Worm (Caenorhabditis elegans): Measurements from ENCODE around the gene K02A2.1.

K02A2.1 gene

DNA sequence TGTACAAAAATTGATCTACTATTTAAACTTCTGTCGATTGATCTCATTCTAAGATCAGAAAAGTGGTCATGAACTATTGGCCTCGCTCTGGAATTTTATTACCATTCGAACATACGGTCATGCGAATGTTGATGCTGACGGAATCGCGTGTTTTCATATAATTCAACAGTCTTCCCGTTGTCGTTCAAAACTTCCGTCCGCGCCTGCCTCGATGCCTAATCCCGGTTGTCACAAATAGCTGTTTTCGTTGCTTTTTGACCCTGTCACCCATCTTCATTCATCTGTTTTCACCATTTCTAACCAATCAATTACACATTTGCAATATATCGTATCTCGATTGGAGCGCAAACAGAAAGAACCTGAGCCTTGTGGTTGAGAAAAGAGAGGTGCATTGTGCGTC, 41.7 kb upstream of the K02A2.1 start:
- no peak for TF ChIP-seq blmp-1 (tag; optimal IDR thresholded peaks at IDR 0.05; ENCODE audit: insufficient read depth)
- TF ChIP-seq nhr-25 (tag; optimal IDR thresholded peaks at IDR 0.05): peak; percentile 35

DNA sequence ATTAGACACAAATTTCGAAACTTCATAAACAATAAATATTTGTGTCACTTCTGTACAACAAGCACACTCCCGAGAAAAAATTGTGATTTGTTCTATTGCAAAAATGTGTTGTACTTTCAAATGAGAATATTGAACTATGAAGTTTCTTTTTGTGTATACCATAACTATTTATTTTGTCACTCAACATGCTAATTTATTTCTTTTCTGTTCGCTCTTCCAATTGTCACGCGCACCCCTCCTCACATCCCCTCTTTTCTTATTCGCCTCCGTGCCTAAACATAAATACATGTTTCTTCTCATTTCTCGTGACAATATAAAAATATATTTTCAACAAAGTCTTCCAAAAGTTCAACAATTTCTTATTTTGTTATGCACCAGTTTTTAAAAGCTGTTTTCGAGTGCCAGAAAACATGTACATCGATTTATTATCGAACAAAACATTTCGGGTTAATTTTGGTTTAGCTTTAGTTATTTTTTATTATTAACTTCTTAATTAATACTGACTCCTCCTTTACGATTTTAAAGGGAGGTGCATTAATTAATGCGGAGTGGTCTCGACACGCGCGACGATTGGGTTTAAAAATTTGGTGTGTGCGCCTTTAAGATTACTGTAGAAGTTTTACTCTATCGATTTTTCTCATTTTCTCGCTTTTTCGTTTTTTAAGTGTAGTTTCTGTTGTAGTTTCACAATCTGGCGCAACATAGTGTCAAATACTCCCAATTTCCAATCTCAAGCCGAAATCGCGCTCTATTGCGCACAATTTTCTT, 41.0 kb upstream of the K02A2.1 start:
- TF ChIP-seq ama-1 (optimal IDR thresholded peaks at IDR 0.05) (no peak), lsy-2 (tag; optimal IDR thresholded peaks at IDR 0.05) (peak in 1 of 2 experiments; percentile 27), nhr-23 (tag; optimal IDR thresholded peaks at IDR 0.05) (no peak), nhr-25 (tag; optimal IDR thresholded peaks at IDR 0.05) (peak; percentile 15), sem-4 (tag; optimal IDR thresholded peaks at IDR 0.05) (peak; percentile 17), C34F6.9 (tag; optimal IDR thresholded peaks at IDR 0.05) (peak; percentile 27)

DNA sequence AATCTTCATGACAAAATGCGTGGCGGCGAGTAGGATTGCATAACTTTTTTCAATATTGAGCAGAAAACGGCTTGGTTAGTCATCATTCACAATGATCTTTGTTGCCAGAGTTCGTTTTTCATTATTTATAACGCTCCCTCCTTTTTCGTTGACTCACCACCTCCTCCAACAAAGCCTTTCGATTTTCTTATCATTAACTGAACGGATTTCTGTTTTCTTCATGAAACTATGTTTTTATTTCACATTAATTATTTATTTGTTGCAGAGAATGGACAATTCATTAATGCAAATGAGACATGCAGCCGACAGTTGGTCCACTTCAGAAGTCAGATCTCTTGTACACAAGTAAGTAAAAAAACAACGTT, 40.4 kb upstream of the K02A2.1 start, which contains the start of gene bath-44:
TSS of gene bath-44 (plus strand) at position 266 of the 365 bp plus-strand sequence.
- no peak for TF ChIP-seq nhr-129 (tag; optimal IDR thresholded peaks at IDR 0.05)
- TF ChIP-seq unc-55 (GFP tag; optimal IDR thresholded peaks at IDR 0.05): no peak
- TF ChIP-seq ztf-1 (GFP tag; conservative IDR thresholded peaks at IDR 0.05): no peak
- TF ChIP-seq mbf-1 (tag; optimal IDR thresholded peaks at IDR 0.05): no peak
- no peak for TF ChIP-seq lin-11 (tag; optimal IDR thresholded peaks at IDR 0.05)

DNA sequence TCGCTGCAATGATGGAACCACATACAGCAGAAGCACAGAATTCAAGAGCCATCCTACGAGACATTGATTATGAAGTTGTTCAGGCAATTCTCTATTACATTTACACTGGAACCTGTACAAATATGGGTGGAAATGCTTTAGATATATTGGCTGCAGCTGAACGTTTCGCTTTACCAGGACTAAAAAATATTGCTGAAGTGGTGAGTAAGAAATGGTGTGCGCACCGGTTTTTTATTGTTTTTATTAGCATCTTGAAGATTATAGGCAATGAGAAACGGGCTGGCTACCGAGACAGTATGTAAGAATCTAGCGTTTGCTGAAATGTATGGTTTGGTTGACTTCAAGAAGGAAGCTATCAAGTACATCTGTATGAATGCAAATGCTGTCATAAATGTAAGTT, 39.0 kb upstream of the K02A2.1 start:
- no peak for TF ChIP-seq nhr-129 (tag; optimal IDR thresholded peaks at IDR 0.05)
- no peak for TF ChIP-seq ZK546.5 (tag; optimal IDR thresholded peaks at IDR 0.05)
- TF ChIP-seq nhr-10 (tag; optimal IDR thresholded peaks at IDR 0.05): no peak
- no peak for TF ChIP-seq dmd-4 (tag; optimal IDR thresholded peaks at IDR 0.05)
- no peak for TF ChIP-seq unc-39 (tag; optimal IDR thresholded peaks at IDR 0.05)
- no peak for TF ChIP-seq lin-39 (tag; optimal IDR thresholded peaks at IDR 0.05)
- no peak for TF ChIP-seq ztf-11 (tag; optimal IDR thresholded peaks at IDR 0.05)
- TF ChIP-seq nhr-21 (tag; optimal IDR thresholded peaks at IDR 0.05): no peak

DNA sequence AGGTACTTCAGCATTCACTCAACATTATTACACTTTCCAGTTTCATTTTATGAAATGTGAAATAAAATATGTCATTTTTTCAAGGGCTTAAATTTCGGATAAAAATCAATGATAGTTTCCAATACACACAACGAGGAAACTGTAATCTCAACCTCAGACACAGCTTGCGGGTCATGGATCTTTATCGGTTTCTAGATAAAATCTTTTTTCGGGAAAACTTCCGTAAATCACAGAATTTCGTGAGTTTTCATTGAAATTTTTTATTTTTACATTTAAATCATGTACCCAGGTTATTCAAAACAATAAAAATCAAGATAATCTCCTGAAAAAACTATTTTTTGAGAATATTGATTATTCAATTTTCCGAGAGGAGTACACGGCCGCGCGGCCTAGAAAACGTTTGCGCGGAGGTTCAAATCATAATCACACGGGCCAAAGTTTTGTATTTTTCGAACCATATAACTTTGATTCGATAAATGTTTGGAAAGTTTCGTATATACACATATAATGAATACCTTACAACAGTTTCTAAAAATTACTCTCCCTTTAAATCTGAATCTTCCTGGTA, 37.7 kb upstream of the K02A2.1 start:
- TF ChIP-seq R02D3.7 (tag; optimal IDR thresholded peaks at IDR 0.05): no peak
- no peak for TF ChIP-seq lin-11 (tag; optimal IDR thresholded peaks at IDR 0.05)
- no peak for TF ChIP-seq zag-1 (tag; optimal IDR thresholded peaks at IDR 0.05)
- TF ChIP-seq ztf-4 (tag; optimal IDR thresholded peaks at IDR 0.05): no peak
- TF ChIP-seq lin-13 (GFP tag; optimal IDR thresholded peaks at IDR 0.05): no peak
- TF ChIP-seq ceh-82 (tag; optimal IDR thresholded peaks at IDR 0.05): no peak
- no peak for TF ChIP-seq gmeb-1 (tag; optimal IDR thresholded peaks at IDR 0.05)
- no peak for TF ChIP-seq peb-1 (tag; optimal IDR thresholded peaks at IDR 0.05)
- no peak for TF ChIP-seq nhr-237 (tag; optimal IDR thresholded peaks at IDR 0.05)
- TF ChIP-seq skn-1 (tag; optimal IDR thresholded peaks at IDR 0.05): no peak
- no peak for TF ChIP-seq nhr-12 (tag; optimal IDR thresholded peaks at IDR 0.05)
- TF ChIP-seq ZK546.5 (tag; optimal IDR thresholded peaks at IDR 0.05): no peak
- TF ChIP-seq sem-4 (tag; optimal IDR thresholded peaks at IDR 0.05): peak; percentile 28
- TF ChIP-seq elt-1 (tag; optimal IDR thresholded peaks at IDR 0.05): no peak
- peak; percentile 33 for TF ChIP-seq sma-3 (GFP tag; optimal IDR thresholded peaks at IDR 0.05)
- no peak for TF ChIP-seq F13H6.1 (tag; optimal IDR thresholded peaks at IDR 0.05)
- no peak for TF ChIP-seq elt-3 (tag; optimal IDR thresholded peaks at IDR 0.05)
- peak; percentile 24 for TF ChIP-seq nhr-21 (tag; optimal IDR thresholded peaks at IDR 0.05)
- no peak for TF ChIP-seq mab-5 (tag; optimal IDR thresholded peaks at IDR 0.05)
- TF ChIP-seq fos-1 (tag; optimal IDR thresholded peaks at IDR 0.05): no peak
- TF ChIP-seq aly-2 (tag; optimal IDR thresholded peaks at IDR 0.05): no peak
- no peak for TF ChIP-seq snpc-4 (tag; optimal IDR thresholded peaks at IDR 0.05)
- TF ChIP-seq ama-1 (optimal IDR thresholded peaks at IDR 0.05): peak; percentile 0
- TF ChIP-seq Y55F3AM.14 (GFP tag; optimal IDR thresholded peaks at IDR 0.05): no peak
- TF ChIP-seq unc-55 (GFP tag; optimal IDR thresholded peaks at IDR 0.05): no peak
- no peak for TF ChIP-seq egl-27 (tag; optimal IDR thresholded peaks at IDR 0.05)
- peak in 1 of 2 experiments; percentile 17 for TF ChIP-seq lsy-2 (tag; optimal IDR thresholded peaks at IDR 0.05)
- peak; percentile 25 for TF ChIP-seq nhr-25 (tag; optimal IDR thresholded peaks at IDR 0.05)
- TF ChIP-seq nhr-10 (tag; optimal IDR thresholded peaks at IDR 0.05): no peak

Data from whole organism, L2 larva.